ENCODE assay signal across 1 worm cellular context in genomic region chrII:11459883-11460282, ce11.
TF ChIP-seq lines count a peak whose summit lies in the region.

No protein-coding gene starts in this region.

TF ChIP-seq in whole organism, L4 larva, 104 proteins besides CTCF, POLR2A, EP300 and RAD21 (continued from another document):
- no peak for TF ChIP-seq F10B5.3 (tag; optimal IDR thresholded peaks at IDR 0.05; lab: Kevin White, UChicago)
- no peak for TF ChIP-seq set-16 (GFP tag; IDR thresholded peaks at IDR 0.05; lab: Robert Waterston, UW)
- TF ChIP-seq ceh-44 (GFP tag; IDR thresholded peaks at IDR 0.05; lab: Robert Waterston, UW): no peak
- no peak for TF ChIP-seq saeg-2 (GFP tag; IDR thresholded peaks at IDR 0.05; lab: Robert Waterston, UW)
- TF ChIP-seq tag-97 (GFP tag; IDR thresholded peaks at IDR 0.05; lab: Robert Waterston, UW): no peak
- TF ChIP-seq D1046.2 (GFP tag; IDR thresholded peaks at IDR 0.05; lab: Robert Waterston, UW): no peak
- no peak for TF ChIP-seq lim-7 (GFP tag; IDR thresholded peaks at IDR 0.05; lab: Robert Waterston, UW)
- no peak for TF ChIP-seq skn-1 (tag; optimal IDR thresholded peaks at IDR 0.05; lab: Kevin White, UChicago)
- TF ChIP-seq ceh-20 (GFP tag; IDR thresholded peaks at IDR 0.05; lab: Robert Waterston, UW): no peak
